Worm (Caenorhabditis elegans) whole organism, L4/young adult: ENCODE measurements around the gene Y48B6A.5.

ENCODE experiments used
- W03F9.2 ChIP-seq: fragments of 150-350 bp; optimal IDR thresholded peaks from 2 replicates; lab custom pipeline; 2014; ENCODE audit warnings: missing biosample characterization, missing genetic modification characterization
- dao-5 ChIP-seq: sonication (generic microtip); optimal IDR thresholded peaks from 2 replicates; lab custom pipeline; 2016; ENCODE audit warnings: missing genotype, missing genetic modification characterization, moderate library complexity, missing compliant biosample characterization
- him-1 ChIP-seq: sonication (generic microtip); optimal IDR thresholded peaks from 2 replicates; lab custom pipeline; 2016; ENCODE audit warnings: missing genotype, missing genetic modification reagents, missing genetic modification characterization, missing compliant biosample characterization

- TF ChIP-seq him-1 (tag; lab: Kevin White, UChicago) (no peak), dao-5 (tag; lab: Kevin White, UChicago) (no peak), W03F9.2 (no peak)
These were observed 3.4 kb downstream of the Y48B6A.5 start, which contains the start of gene eat-2 for ce11 chrII:14171558-14171957.
